Worm (Caenorhabditis elegans) whole organism, mixed stage, embryonic: ENCODE measurements around the gene nhr-60.

ENCODE experiments used
- M03D4.4 ChIP-seq: sonication (generic microtip); optimal IDR thresholded peaks from 2 replicates; lab custom pipeline; 2017; ENCODE audit warnings: mild to moderate bottlenecking, missing genetic modification characterization, missing compliant biosample characterization
- bed-3 ChIP-seq: fragments of 200-800 bp; sonication (Bioruptor generic); optimal IDR thresholded peaks from 3 replicates; lab custom pipeline; 2018; ENCODE audit warnings: mild to moderate bottlenecking, missing genetic modification characterization, moderate library complexity, missing compliant biosample characterization
- blmp-1 ChIP-seq: fragments of 150-350 bp; optimal IDR thresholded peaks from 2 replicates; lab custom pipeline; 2014; ENCODE audit warnings: missing biosample characterization, missing genetic modification characterization
- ceh-39 ChIP-seq: fragments of 150-350 bp; optimal IDR thresholded peaks from 2 replicates; lab custom pipeline; 2014; ENCODE audit warnings: missing biosample characterization, missing genetic modification characterization
- ceh-43 ChIP-seq: fragments of 200-800 bp; sonication (Bioruptor generic); optimal IDR thresholded peaks from 2 replicates; lab custom pipeline; 2018; ENCODE audit warnings: mild to moderate bottlenecking, missing genetic modification characterization, moderate library complexity, missing compliant biosample characterization
- ceh-83 ChIP-seq: fragments of 200-800 bp; sonication (Bioruptor generic); optimal IDR thresholded peaks from 2 replicates; lab custom pipeline; 2018; ENCODE audit warnings: mild to moderate bottlenecking, missing genetic modification characterization, missing compliant biosample characterization
- ces-1 ChIP-seq: fragments of 150-350 bp; optimal IDR thresholded peaks from 2 replicates; lab custom pipeline; 2014; ENCODE audit warnings: missing biosample characterization, missing genetic modification reagents, missing genetic modification characterization
- cnd-1 ChIP-seq: fragments of 200-800 bp; sonication (Bioruptor generic); optimal IDR thresholded peaks from 2 replicates; lab custom pipeline; 2018; ENCODE audit warnings: mild to moderate bottlenecking, missing genetic modification characterization, missing compliant biosample characterization
- drap-1 ChIP-seq: fragments of 200-800 bp; sonication (Bioruptor generic); optimal IDR thresholded peaks from 3 replicates; lab custom pipeline; 2018; ENCODE audit warnings: mild to moderate bottlenecking, missing genetic modification characterization, missing compliant biosample characterization
- elt-1 ChIP-seq: sonication (generic microtip); optimal IDR thresholded peaks from 2 replicates; lab custom pipeline; 2017; ENCODE audit warnings: missing genetic modification characterization, mild to moderate bottlenecking, missing compliant biosample characterization, antibody characterized with exemption, moderate library complexity, borderline replicate concordance; ENCODE audit not compliant: insufficient read depth
- elt-3 ChIP-seq: fragments of 150-350 bp; optimal IDR thresholded peaks from 2 replicates; lab custom pipeline; 2014; ENCODE audit warnings: missing biosample characterization, missing genetic modification characterization
- flh-1 ChIP-seq: fragments of 200-800 bp; sonication (Bioruptor generic); optimal IDR thresholded peaks from 2 replicates; lab custom pipeline; 2018; ENCODE audit warnings: mild to moderate bottlenecking, missing genetic modification characterization, moderate library complexity, missing compliant biosample characterization
- ham-2 ChIP-seq: fragments of 200-800 bp; sonication (Bioruptor generic); optimal IDR thresholded peaks from 2 replicates; lab custom pipeline; 2018; ENCODE audit warnings: mild to moderate bottlenecking, missing genetic modification characterization, missing compliant biosample characterization
- hlh-1 ChIP-seq: fragments of 150-350 bp; optimal IDR thresholded peaks from 2 replicates; lab custom pipeline; 2014; ENCODE audit warnings: missing biosample characterization, missing genetic modification reagents, missing genetic modification characterization
- lin-13 ChIP-seq: fragments of 150-350 bp; optimal IDR thresholded peaks from 2 replicates; lab custom pipeline; 2014; ENCODE audit warnings: missing biosample characterization, missing genetic modification characterization
- lin-32 ChIP-seq: fragments of 200-800 bp; sonication (Bioruptor generic); optimal IDR thresholded peaks from 2 replicates; lab custom pipeline; 2018; ENCODE audit warnings: mild to moderate bottlenecking, missing genetic modification characterization, missing compliant biosample characterization
- lsy-2 ChIP-seq: fragments of 150-350 bp; optimal IDR thresholded peaks from 2 replicates; lab custom pipeline; 2014; ENCODE audit warnings: missing biosample characterization, missing genetic modification characterization
- mab-5 ChIP-seq: fragments of 150-350 bp; optimal IDR thresholded peaks from 2 replicates; lab custom pipeline; 2014; ENCODE audit warnings: missing biosample characterization, missing genetic modification characterization
- mep-1 ChIP-seq: fragments of 150-350 bp; optimal IDR thresholded peaks from 2 replicates; lab custom pipeline; 2017; ENCODE audit warnings: missing biosample characterization, missing genetic modification reagents, missing genetic modification characterization, inconsistent platforms
- mls-2 ChIP-seq: sonication (generic microtip); optimal IDR thresholded peaks from 2 replicates; lab custom pipeline; 2016; ENCODE audit warnings: mild to moderate bottlenecking, missing genetic modification characterization, moderate library complexity, missing compliant biosample characterization
- nhr-12 ChIP-seq: fragments of 150-350 bp; optimal IDR thresholded peaks from 2 replicates; lab custom pipeline; 2014; ENCODE audit warnings: missing biosample characterization, missing genetic modification characterization
- nhr-2 ChIP-seq: fragments of 150-350 bp; optimal IDR thresholded peaks from 2 replicates; lab custom pipeline; 2014; ENCODE audit warnings: missing biosample characterization, missing genetic modification characterization
- nhr-237 ChIP-seq: fragments of 150-350 bp; optimal IDR thresholded peaks from 2 replicates; lab custom pipeline; 2014; ENCODE audit warnings: missing biosample characterization, missing genetic modification characterization
- nhr-28 ChIP-seq: fragments of 150-350 bp; optimal IDR thresholded peaks from 2 replicates; lab custom pipeline; 2014; ENCODE audit warnings: missing biosample characterization, missing genetic modification characterization
- nhr-76 ChIP-seq: sonication (generic microtip); optimal IDR thresholded peaks from 2 replicates; lab custom pipeline; 2017; ENCODE audit warnings: missing biosample characterization, missing genetic modification characterization
- pha-4 ChIP-seq: fragments of 150-350 bp; optimal IDR thresholded peaks from 2 replicates; lab custom pipeline; 2018; ENCODE audit warnings: missing biosample characterization, missing genetic modification reagents, missing genetic modification characterization
- sem-2 ChIP-seq: fragments of 200-800 bp; sonication (Bioruptor generic); optimal IDR thresholded peaks from 2 replicates; lab custom pipeline; 2018; ENCODE audit warnings: mild to moderate bottlenecking, missing genetic modification characterization, missing compliant biosample characterization
- snpc-4 ChIP-seq: fragments of 150-350 bp; optimal IDR thresholded peaks from 2 replicates; lab custom pipeline; 2014; ENCODE audit warnings: missing biosample characterization, missing genetic modification characterization
- sptf-1 ChIP-seq: sonication (generic microtip); optimal IDR thresholded peaks from 2 replicates; lab custom pipeline; 2017; ENCODE audit warnings: mild to moderate bottlenecking, missing genetic modification characterization, moderate library complexity, missing compliant biosample characterization
- tbx-8 ChIP-seq: fragments of 200-800 bp; sonication (Bioruptor generic); optimal IDR thresholded peaks from 2 replicates; lab custom pipeline; 2018; ENCODE audit warnings: mild to moderate bottlenecking, missing genetic modification characterization, moderate library complexity, missing compliant biosample characterization
- unc-120 ChIP-seq: sonication (generic microtip); optimal IDR thresholded peaks from 2 replicates; lab custom pipeline; 2017; ENCODE audit warnings: missing genetic modification characterization, missing compliant biosample characterization; ENCODE audit not compliant: poor library complexity, severe bottlenecking
- unc-39 ChIP-seq: fragments of 150-350 bp; optimal IDR thresholded peaks from 2 replicates; lab custom pipeline; 2014; ENCODE audit warnings: missing biosample characterization, missing genetic modification characterization
- unc-62 ChIP-seq: fragments of 150-350 bp; optimal IDR thresholded peaks from 2 replicates; lab custom pipeline; 2014; ENCODE audit warnings: missing biosample characterization, missing genetic modification reagents, missing genetic modification characterization
- zip-8 ChIP-seq: fragments of 150-350 bp; optimal IDR thresholded peaks from 2 replicates; lab custom pipeline; 2014; ENCODE audit warnings: missing biosample characterization, missing genetic modification characterization
- ztf-11 ChIP-seq: fragments of 150-350 bp; optimal IDR thresholded peaks from 2 replicates; lab custom pipeline; 2014; ENCODE audit warnings: missing biosample characterization, missing genetic modification characterization

Gene nhr-60

DNA sequence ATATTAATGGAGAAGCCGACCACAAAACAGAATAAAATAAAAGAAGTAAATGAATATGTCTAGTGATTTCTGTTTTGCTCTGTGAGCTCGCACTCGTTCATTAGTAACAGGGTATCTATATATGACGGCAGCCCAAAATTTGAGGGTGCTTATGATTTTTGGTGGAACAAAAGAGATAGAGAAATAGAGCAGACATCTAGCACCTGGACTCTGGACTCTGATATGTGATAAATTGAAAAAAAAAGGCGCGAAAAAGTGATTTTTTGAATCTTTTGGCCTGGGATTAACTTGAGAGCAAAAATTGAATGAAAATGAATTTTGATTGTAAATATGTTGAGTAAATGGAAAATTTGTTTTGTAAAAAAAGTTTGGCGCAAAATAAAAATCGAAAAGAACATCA lies 3.6 kb upstream of the nhr-60 start, which contains the start of gene nhr-283:
Gene nhr-283 (minus strand): TSS at position 101 of the 400 bp plus-strand sequence.
- no peak for TF ChIP-seq ham-2 (GFP tag; lab: Kevin White, UChicago)
- no peak for TF ChIP-seq M03D4.4 (tag; lab: Kevin White, UChicago)
- TF ChIP-seq bed-3 (GFP tag; lab: Kevin White, UChicago), result no peak
- TF ChIP-seq sptf-1 (tag; lab: Kevin White, UChicago), result no peak
- TF ChIP-seq nhr-12, result no peak
- no peak for TF ChIP-seq lsy-2 (tag; lab: Kevin White, UChicago)
- no peak for TF ChIP-seq ztf-11
- TF ChIP-seq elt-3 (tag; lab: Kevin White, UChicago), result no peak
- TF ChIP-seq, all 35 proteins: peak for 0

DNA sequence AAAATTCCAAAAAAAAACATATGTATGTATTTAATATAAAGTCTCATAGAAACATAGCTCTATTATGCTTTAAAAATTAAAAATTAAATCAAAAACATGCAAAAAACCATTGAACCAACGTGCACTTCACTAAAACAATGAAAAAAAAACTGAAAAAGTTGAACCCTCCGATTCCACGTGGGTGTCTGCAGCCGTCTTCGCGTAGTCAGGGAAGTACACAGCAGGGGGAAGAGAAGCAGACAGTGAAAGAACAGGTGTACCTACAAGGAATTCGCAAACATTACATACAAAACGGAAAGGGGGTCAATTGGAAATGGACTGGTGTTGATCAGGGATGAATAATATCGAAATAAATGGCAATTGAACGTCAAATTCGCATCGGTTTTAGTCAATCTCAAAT lies 900 bp upstream of the nhr-60 start:
- TF ChIP-seq cnd-1 (tag; lab: Kevin White, UChicago) (no peak), ceh-43 (GFP tag; lab: Kevin White, UChicago) (no peak), tbx-8 (GFP tag; lab: Kevin White, UChicago) (no peak), lin-32 (GFP tag; lab: Kevin White, UChicago) (no peak), lsy-2 (tag; lab: Kevin White, UChicago) (no peak), elt-3 (tag; lab: Kevin White, UChicago) (no peak), mls-2 (tag; lab: Kevin White, UChicago) (no peak), snpc-4 (tag; lab: Kevin White, UChicago) (no peak), flh-1 (GFP tag; lab: Kevin White, UChicago) (no peak)
- TF ChIP-seq, all 35 proteins: peak for 0

DNA sequence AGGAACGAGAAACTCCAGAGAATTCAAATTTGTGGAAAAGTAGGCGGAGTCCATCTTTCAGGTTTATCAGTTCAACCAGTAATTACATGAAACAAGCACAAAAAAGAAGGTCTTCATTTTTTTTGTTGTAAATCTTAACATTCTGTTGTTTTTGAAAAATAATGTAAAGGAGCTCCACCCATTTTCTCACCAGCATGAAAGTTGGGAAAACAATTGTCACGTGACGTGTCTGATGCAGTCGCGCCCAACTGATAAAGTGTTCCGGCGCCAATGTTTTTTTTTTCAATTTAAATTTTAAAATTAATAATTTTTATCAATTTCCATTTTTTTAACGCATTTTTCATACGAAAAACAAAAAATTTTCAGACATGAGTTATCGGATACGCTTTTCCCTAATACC lies 4.0 kb downstream of the nhr-60 start, which contains the start of gene F57A10.4:
Gene F57A10.4 (plus strand): TSS at position 367 of the 400 bp plus-strand sequence.
- TF ChIP-seq zip-8 (tag; lab: Kevin White, UChicago) (no peak), unc-39 (tag; lab: Kevin White, UChicago) (no peak), cnd-1 (tag; lab: Kevin White, UChicago) (no peak), pha-4 (tag; lab: Kevin White, UChicago) (no peak), unc-120 (tag; lab: Kevin White, UChicago) (no peak), snpc-4 (tag; lab: Kevin White, UChicago) (no peak), ces-1 (GFP tag; lab: Kevin White, UChicago) (no peak), drap-1 (no peak), ceh-43 (GFP tag; lab: Kevin White, UChicago) (no peak), M03D4.4 (tag; lab: Kevin White, UChicago) (no peak), tbx-8 (GFP tag; lab: Kevin White, UChicago) (no peak), mep-1 (tag; lab: Kevin White, UChicago) (no peak), blmp-1 (no peak), nhr-237 (tag; lab: Kevin White, UChicago) (no peak), bed-3 (GFP tag; lab: Kevin White, UChicago) (no peak), elt-3 (tag; lab: Kevin White, UChicago) (no peak), lsy-2 (tag; lab: Kevin White, UChicago) (no peak), ztf-11 (no peak)

DNA sequence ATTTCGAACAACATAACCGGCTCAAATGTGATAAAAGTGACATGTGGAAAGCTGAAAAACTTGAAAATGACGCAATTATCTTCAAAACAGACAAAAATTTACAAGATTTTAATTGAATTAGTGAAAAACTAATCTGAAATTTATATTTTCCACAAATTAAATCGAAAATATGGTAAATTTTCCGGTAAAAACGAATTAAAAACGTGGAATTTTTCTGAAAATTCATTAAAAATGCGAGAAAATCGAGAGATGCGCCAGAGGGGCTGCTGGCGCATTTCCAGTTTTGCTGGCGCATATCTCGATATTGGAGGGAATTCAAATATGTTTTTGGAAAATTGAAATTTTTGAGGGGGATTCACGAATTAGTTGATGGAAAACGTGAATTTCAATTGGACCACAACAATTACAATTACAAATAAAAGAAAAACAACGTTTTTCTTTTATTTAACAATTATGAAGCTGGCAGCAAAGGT lies 6.9 kb downstream of the nhr-60 start, which contains the start of the genes haf-3 and F57A10.2:
Gene haf-3 (minus strand): TSS at position 51 of the 473 bp plus-strand sequence.
Gene F57A10.2 (plus strand): TSS at position 454 of the 473 bp plus-strand sequence.
- TF ChIP-seq M03D4.4 (tag; lab: Kevin White, UChicago), result peak; percentile 46
- no peak for TF ChIP-seq unc-39 (tag; lab: Kevin White, UChicago)
- TF ChIP-seq sptf-1 (tag; lab: Kevin White, UChicago), result peak; percentile 74
- peak; percentile 67 for TF ChIP-seq ces-1 (GFP tag; lab: Kevin White, UChicago)
- TF ChIP-seq ceh-39 (tag; lab: Kevin White, UChicago), result peak; percentile 43
- peak; percentile 79 for TF ChIP-seq drap-1
- no peak for TF ChIP-seq nhr-12
- TF ChIP-seq elt-1, result peak; percentile 11
- TF ChIP-seq elt-3 (tag; lab: Kevin White, UChicago), result no peak
- TF ChIP-seq cnd-1 (tag; lab: Kevin White, UChicago), result no peak
- peak; percentile 82 for TF ChIP-seq nhr-237 (tag; lab: Kevin White, UChicago)
- TF ChIP-seq flh-1 (GFP tag; lab: Kevin White, UChicago), result no peak
- TF ChIP-seq unc-62 (GFP tag; lab: Kevin White, UChicago), result no peak
- no peak for TF ChIP-seq blmp-1
- TF ChIP-seq lsy-2 (tag; lab: Kevin White, UChicago), result peak; percentile 77
- no peak for TF ChIP-seq nhr-76
- TF ChIP-seq snpc-4 (tag; lab: Kevin White, UChicago), result no peak
- TF ChIP-seq nhr-2 (tag; lab: Kevin White, UChicago), result no peak
- no peak for TF ChIP-seq tbx-8 (GFP tag; lab: Kevin White, UChicago)
- TF ChIP-seq sem-2 (GFP tag; lab: Kevin White, UChicago), result no peak
- peak; percentile 85 for TF ChIP-seq lin-13
- TF ChIP-seq bed-3 (GFP tag; lab: Kevin White, UChicago), result no peak
- TF ChIP-seq pha-4 (tag; lab: Kevin White, UChicago), result peak; percentile 48
- TF ChIP-seq mab-5 (tag; lab: Kevin White, UChicago), result peak; percentile 62
- no peak for TF ChIP-seq ceh-43 (GFP tag; lab: Kevin White, UChicago)
- no peak for TF ChIP-seq lin-32 (GFP tag; lab: Kevin White, UChicago)
- TF ChIP-seq unc-120 (tag; lab: Kevin White, UChicago), result no peak
- TF ChIP-seq mep-1 (tag; lab: Kevin White, UChicago), result peak; percentile 91
- no peak for TF ChIP-seq nhr-28 (tag; lab: Kevin White, UChicago)
- no peak for TF ChIP-seq mls-2 (tag; lab: Kevin White, UChicago)
- TF ChIP-seq zip-8 (tag; lab: Kevin White, UChicago), result no peak
- TF ChIP-seq ztf-11, result no peak
- no peak for TF ChIP-seq ham-2 (GFP tag; lab: Kevin White, UChicago)
- TF ChIP-seq ceh-83, result no peak
- TF ChIP-seq hlh-1 (tag; lab: Kevin White, UChicago), result peak; percentile 23
